Worm (Caenorhabditis elegans): Measurements from ENCODE around the gene srbc-83.

srbc-83 gene

DNA sequence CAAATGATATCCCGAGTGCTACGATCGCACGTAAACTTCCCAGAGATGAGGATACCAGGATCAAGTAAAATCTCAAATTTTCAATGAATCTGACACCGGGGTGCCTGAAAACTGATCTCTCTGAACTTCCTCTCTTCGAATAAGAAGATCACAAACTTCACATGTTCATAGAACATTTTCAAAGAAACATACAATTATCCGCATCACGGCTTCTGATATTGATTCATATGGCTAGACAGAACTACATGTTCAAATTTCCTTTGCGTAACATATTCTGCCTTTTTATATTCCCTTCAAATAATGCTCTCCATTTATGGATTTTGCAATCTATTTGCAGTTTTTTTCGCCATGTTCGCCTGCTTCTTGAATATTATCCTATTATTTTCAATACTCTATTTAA lies at the start of gene srbc-83:
Gene srbc-83, plus strand, starts transcription at position 301 of the 400 bp plus-strand sequence.
- no peak for TF ChIP-seq elt-1 (tag; optimal IDR thresholded peaks at IDR 0.05)
- no peak for TF ChIP-seq nhr-25 (tag; optimal IDR thresholded peaks at IDR 0.05)
- no peak for TF ChIP-seq F13H6.1 (tag; optimal IDR thresholded peaks at IDR 0.05)
- TF ChIP-seq unc-39 (tag; optimal IDR thresholded peaks at IDR 0.05) = no peak
- TF ChIP-seq C34F6.9 (tag; optimal IDR thresholded peaks at IDR 0.05) = no peak
- no peak for TF ChIP-seq ztf-4 (tag; optimal IDR thresholded peaks at IDR 0.05)
- TF ChIP-seq mab-5 (tag; optimal IDR thresholded peaks at IDR 0.05) = no peak
- TF ChIP-seq dmd-4 (tag; optimal IDR thresholded peaks at IDR 0.05) = no peak
- no peak for TF ChIP-seq sma-3 (GFP tag; optimal IDR thresholded peaks at IDR 0.05)
- TF ChIP-seq egl-27 (tag; optimal IDR thresholded peaks at IDR 0.05) = no peak

DNA sequence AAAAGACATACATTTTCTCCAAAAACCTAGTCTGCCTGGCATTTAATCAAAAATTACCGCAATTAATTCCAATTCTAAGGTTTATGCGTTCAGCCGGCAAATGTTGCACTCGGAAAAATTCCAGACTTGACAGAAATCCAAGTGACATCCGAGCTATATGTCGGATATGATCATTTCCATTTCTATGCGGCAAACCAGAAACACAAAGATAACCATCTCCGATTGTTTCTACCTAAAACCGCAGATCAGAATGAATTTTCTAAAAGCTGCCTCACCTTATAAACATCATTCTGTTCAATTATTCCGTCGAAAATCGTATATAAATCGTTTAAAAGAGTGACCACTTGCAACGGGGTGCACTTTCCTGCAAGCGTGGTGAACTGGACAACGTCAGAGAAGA lies 48.1 kb upstream of the srbc-83 start:
- no peak for TF ChIP-seq zag-1 (tag; optimal IDR thresholded peaks at IDR 0.05)
- TF ChIP-seq elt-3 (tag; optimal IDR thresholded peaks at IDR 0.05) = no peak
- no peak for TF ChIP-seq gmeb-1 (tag; optimal IDR thresholded peaks at IDR 0.05)
- no peak for TF ChIP-seq fos-1 (tag; optimal IDR thresholded peaks at IDR 0.05)
- TF ChIP-seq alr-1 (tag; optimal IDR thresholded peaks at IDR 0.05) = no peak
- no peak for TF ChIP-seq snpc-4 (tag; optimal IDR thresholded peaks at IDR 0.05)
- no peak for TF ChIP-seq ama-1 (optimal IDR thresholded peaks at IDR 0.05)
- TF ChIP-seq nhr-21 (tag; optimal IDR thresholded peaks at IDR 0.05) = no peak

DNA sequence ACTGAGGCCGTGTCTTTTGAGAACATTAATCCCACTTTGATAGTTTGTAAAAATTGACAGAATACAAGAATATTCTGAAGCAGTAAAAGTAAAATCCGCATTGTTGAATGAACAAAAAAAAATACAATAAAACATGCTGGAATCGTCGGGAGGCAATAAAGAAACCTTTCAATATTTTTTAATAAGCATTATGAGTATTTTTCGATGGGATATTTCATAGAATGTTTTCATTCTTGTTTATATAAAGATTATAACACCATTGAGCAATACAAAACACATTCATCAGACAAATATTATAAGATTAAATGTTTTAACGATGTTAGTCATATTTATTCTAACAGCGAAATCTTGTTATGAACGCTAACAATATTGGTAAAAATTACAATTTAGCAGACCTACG lies 43.5 kb upstream of the srbc-83 start, which contains the start of gene gcy-20:
Gene gcy-20, minus strand, starts transcription at position 101 of the 400 bp plus-strand sequence.
- TF ChIP-seq nhr-21 (tag; optimal IDR thresholded peaks at IDR 0.05) (no peak), snpc-4 (tag; optimal IDR thresholded peaks at IDR 0.05) (no peak), ceh-82 (tag; optimal IDR thresholded peaks at IDR 0.05) (no peak), nhr-10 (tag; optimal IDR thresholded peaks at IDR 0.05) (no peak), unc-39 (tag; optimal IDR thresholded peaks at IDR 0.05) (no peak), lin-11 (tag; optimal IDR thresholded peaks at IDR 0.05) (no peak), ztf-11 (tag; optimal IDR thresholded peaks at IDR 0.05) (no peak), sma-9 (GFP tag; optimal IDR thresholded peaks at IDR 0.05) (no peak), sma-9 (tag; optimal IDR thresholded peaks at IDR 0.05) (no peak), egl-27 (tag; optimal IDR thresholded peaks at IDR 0.05) (no peak), crh-2 (tag; optimal IDR thresholded peaks at IDR 0.05) (no peak), blmp-1 (tag; optimal IDR thresholded peaks at IDR 0.05; ENCODE audit: insufficient read depth) (no peak)

DNA sequence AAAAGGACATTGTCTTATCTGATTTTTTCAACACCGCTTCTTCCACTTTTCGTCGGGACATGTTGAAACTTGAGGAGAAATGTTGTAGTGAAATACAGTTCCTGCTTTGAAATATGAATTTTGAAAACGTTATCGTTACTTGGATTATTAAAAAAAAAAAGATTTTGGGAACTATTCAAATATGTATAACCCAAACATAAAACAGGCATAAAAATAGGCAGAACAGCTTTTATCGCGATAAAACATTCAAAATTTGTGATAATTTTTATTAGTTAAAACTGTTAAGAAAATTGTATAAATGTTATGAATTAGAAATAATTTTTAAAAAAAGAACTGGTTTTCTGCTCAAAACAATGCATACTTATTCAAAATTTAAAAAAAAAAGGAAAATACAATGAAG lies 40.8 kb upstream of the srbc-83 start, which contains the start of gene bgnt-1.3:
Gene bgnt-1.3, minus strand, starts transcription at position 101 of the 400 bp plus-strand sequence.
- no peak for TF ChIP-seq ztf-1 (GFP tag; conservative IDR thresholded peaks at IDR 0.05)
- TF ChIP-seq nhr-12 (tag; optimal IDR thresholded peaks at IDR 0.05) = no peak
- TF ChIP-seq mdl-1 (tag; optimal IDR thresholded peaks at IDR 0.05) = no peak
- no peak for TF ChIP-seq ztf-11 (tag; optimal IDR thresholded peaks at IDR 0.05)
- no peak for TF ChIP-seq crh-2 (tag; optimal IDR thresholded peaks at IDR 0.05)
- no peak for TF ChIP-seq sem-4 (tag; optimal IDR thresholded peaks at IDR 0.05)
- TF ChIP-seq unc-62 (GFP tag; optimal IDR thresholded peaks at IDR 0.05) = no peak
- no peak for TF ChIP-seq ama-1 (optimal IDR thresholded peaks at IDR 0.05)
- TF ChIP-seq peb-1 (tag; optimal IDR thresholded peaks at IDR 0.05) = no peak
- no peak for TF ChIP-seq alr-1 (tag; optimal IDR thresholded peaks at IDR 0.05)
- TF ChIP-seq aly-2 (tag; optimal IDR thresholded peaks at IDR 0.05) = no peak
- TF ChIP-seq skn-1 (tag; optimal IDR thresholded peaks at IDR 0.05) = no peak
- TF ChIP-seq dmd-4 (tag; optimal IDR thresholded peaks at IDR 0.05) = no peak
- TF ChIP-seq sma-3 (GFP tag; optimal IDR thresholded peaks at IDR 0.05) = no peak
- TF ChIP-seq Y55F3AM.14 (GFP tag; optimal IDR thresholded peaks at IDR 0.05) = no peak

DNA sequence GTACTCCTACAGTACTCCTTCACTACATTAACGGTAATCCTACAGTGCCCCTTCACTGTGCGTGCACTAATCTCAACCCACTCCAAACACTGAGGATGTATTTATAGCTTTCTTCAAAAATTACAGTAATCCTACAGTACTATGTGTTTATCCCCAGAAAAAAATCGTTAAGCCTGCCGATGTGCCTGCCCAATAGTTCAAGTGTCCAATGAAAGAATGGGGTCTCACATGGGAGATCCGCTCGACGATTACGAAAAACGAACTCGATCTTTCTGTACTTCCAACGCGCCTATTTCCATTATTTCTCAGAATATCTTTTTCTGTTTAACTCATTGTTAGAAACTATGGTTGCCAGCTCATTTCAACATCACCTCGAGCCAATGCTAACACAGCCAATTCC lies 39.0 kb upstream of the srbc-83 start, which contains the start of gene nhr-218:
Gene nhr-218, plus strand, starts transcription at position 301 of the 400 bp plus-strand sequence.
- TF ChIP-seq aly-2 (tag; optimal IDR thresholded peaks at IDR 0.05) (no peak), unc-55 (GFP tag; optimal IDR thresholded peaks at IDR 0.05) (no peak), dmd-4 (tag; optimal IDR thresholded peaks at IDR 0.05) (no peak)

Data from whole organism, L2 larva.